Fruit fly (Drosophila melanogaster) whole organism: ENCODE measurements around the gene CG14644.

Source experiments
- CG8478 ChIP-seq: fragments of >200 bp; optimal IDR thresholded peaks from 2 replicates; lab custom pipeline; 2018; ENCODE audit warnings: inconsistent platforms
- Dll ChIP-seq: fragments of >200 bp; optimal IDR thresholded peaks from 2 replicates; lab custom pipeline; 2017
- EcR ChIP-seq, 2 experiments: fragments of >200 bp; optimal IDR thresholded peaks; 2 replicates each; lab custom pipeline; 2017; ENCODE audit warnings: missing biosample characterization in 2 of 2, missing genetic modification characterization in 2 of 2, missing genetic modification reagents in 2 of 2
- pan ChIP-seq: fragments of >200 bp; optimal IDR thresholded peaks from 2 replicates; lab custom pipeline; 2017
- psq ChIP-seq: fragments of >200 bp; optimal IDR thresholded peaks from 2 replicates; lab custom pipeline; 2017
- usp ChIP-seq: fragments of >200 bp; optimal IDR thresholded peaks from 2 replicates; lab custom pipeline; 2017; ENCODE audit warnings: missing biosample characterization, missing genetic modification characterization, mixed read lengths

CG14644 gene

DNA sequence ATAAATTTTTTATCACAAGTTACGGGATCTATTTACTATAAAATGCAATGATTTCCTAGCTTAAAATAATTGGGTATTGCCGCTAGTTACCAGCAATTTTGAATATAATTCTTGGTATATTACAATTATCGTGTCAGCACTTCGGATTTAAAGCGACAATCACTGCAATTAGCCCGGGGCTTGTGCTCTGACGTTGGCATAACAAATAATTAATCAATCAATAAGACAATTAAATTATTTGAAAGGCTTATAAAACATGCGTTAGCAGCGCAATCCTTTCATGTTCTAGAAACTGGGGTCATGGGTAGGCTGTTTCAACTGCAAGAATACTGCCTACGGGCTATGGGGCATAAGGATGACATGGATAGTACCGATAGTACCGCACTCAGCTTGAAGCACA is 3.8 kb upstream of the CG14644 start, which contains the start of gene Or82a:
Gene Or82a (plus strand): TSS at position 301 of the 400 bp plus-strand sequence.
- TF ChIP-seq pan: no peak
- TF ChIP-seq CG8478 (lab: Kevin White, UChicago): no peak
- no peak for TF ChIP-seq Dll
- no peak for TF ChIP-seq usp
- no peak for TF ChIP-seq EcR (GFP tag; optimal IDR thresholded peaks at IDR 0.05; lab: Kevin White, UChicago)
- no peak for TF ChIP-seq psq (lab: Kevin White, UChicago)

DNA sequence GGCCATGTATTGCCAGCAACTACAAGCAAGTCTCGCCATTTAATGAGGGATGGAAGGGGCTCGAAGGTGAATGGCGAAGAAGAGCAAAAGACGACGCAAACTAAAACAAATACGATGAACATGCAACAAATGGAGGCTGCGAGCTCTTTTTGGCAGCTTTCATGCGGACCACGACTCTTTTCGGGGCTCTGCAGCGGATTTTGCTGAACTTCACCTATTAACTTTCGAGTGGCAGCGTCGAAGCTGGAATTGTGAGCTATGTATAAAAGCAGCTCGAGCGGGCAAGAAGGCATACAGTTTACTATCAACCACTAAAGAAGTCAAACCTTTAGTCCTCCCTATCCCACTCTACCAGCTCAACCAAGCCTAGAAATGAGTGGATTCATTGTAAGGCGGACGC is 1.6 kb upstream of the CG14644 start, which contains the start of gene TwdlV:
Gene TwdlV (plus strand): TSS at position 301 of the 400 bp plus-strand sequence.
- no peak for TF ChIP-seq Dll
- TF ChIP-seq pan: no peak
- TF ChIP-seq psq (lab: Kevin White, UChicago): no peak
- no peak for TF ChIP-seq usp
- no peak for TF ChIP-seq EcR (GFP tag; optimal IDR thresholded peaks at IDR 0.05; lab: Kevin White, UChicago)
- no peak for TF ChIP-seq CG8478 (lab: Kevin White, UChicago)

DNA sequence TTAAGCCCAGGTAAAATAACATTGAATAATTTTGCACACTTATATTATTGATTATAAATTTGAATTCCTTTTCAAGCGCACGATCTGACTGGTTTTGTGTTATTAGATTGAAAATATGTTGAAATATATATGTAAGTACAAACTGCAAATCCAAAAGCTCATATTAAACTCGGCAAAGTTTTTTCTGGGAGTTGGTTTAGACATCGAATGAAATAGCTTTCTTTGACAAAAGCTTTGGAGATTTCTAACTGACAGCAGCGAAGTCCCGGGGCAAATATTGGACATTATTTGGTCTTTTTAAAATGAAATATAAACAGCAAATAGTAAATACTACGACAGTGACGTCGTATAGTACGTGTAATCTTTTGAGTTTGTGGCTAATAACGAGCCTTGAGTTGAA is 1.6 kb downstream of the CG14644 start, which contains the start of gene TwdlG:
Gene TwdlG (minus strand): TSS at position 101 of the 400 bp plus-strand sequence.
- no peak for TF ChIP-seq EcR (GFP tag; optimal IDR thresholded peaks at IDR 0.05; lab: Kevin White, UChicago)
- TF ChIP-seq usp: no peak
- no peak for TF ChIP-seq pan
- TF ChIP-seq psq (lab: Kevin White, UChicago): no peak
- TF ChIP-seq CG8478 (lab: Kevin White, UChicago): no peak
- TF ChIP-seq Dll: no peak

DNA sequence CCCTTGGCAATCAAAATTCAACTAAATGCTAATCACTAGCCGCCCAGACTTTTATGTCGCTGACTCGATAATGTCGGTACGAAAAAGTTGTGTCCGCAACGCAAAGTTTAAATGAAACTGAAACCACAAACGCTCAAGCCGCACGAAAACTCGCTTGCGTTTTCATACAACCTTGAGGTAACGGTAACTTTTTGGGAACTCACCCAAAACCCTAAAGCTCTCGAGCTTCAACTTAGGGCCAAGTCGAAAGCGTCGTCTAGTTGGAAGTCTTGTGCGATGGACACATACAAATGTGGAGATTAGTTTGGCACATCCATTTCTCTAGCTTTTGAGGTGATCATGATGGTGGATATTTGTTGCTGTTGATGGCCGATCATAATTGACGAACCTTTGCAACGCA is 2.9 kb downstream of the CG14644 start:
- no peak for TF ChIP-seq psq (lab: Kevin White, UChicago)
- TF ChIP-seq Dll: no peak
- no peak for TF ChIP-seq CG8478 (lab: Kevin White, UChicago)
- no peak for TF ChIP-seq pan
- no peak for TF ChIP-seq usp
- TF ChIP-seq EcR (GFP tag; optimal IDR thresholded peaks at IDR 0.05; lab: Kevin White, UChicago): no peak

dm6 chr3R:4246578-4247070 is 6.2 kb downstream of the CG14644 start, which contains the start of gene TwdlF:
TSS of gene TwdlF (plus strand) at chr3R:4247020.
- TF ChIP-seq EcR (GFP tag; optimal IDR thresholded peaks at IDR 0.05; lab: Kevin White, UChicago) (no peak), usp (no peak), psq (lab: Kevin White, UChicago) (no peak)

- TF ChIP-seq Dll: no peak
- no peak for TF ChIP-seq psq (lab: Kevin White, UChicago)
- no peak for TF ChIP-seq pan
- TF ChIP-seq CG8478 (lab: Kevin White, UChicago): no peak
- TF ChIP-seq EcR (GFP tag; optimal IDR thresholded peaks at IDR 0.05; lab: Kevin White, UChicago): no peak
- TF ChIP-seq usp: no peak
Observed at dm6 chr3R:4243096-4243940, 9.5 kb downstream of the CG14644 start, which contains the start of gene CG34305. TSS of gene CG34305 (minus strand) at chr3R:4243146.

DNA sequence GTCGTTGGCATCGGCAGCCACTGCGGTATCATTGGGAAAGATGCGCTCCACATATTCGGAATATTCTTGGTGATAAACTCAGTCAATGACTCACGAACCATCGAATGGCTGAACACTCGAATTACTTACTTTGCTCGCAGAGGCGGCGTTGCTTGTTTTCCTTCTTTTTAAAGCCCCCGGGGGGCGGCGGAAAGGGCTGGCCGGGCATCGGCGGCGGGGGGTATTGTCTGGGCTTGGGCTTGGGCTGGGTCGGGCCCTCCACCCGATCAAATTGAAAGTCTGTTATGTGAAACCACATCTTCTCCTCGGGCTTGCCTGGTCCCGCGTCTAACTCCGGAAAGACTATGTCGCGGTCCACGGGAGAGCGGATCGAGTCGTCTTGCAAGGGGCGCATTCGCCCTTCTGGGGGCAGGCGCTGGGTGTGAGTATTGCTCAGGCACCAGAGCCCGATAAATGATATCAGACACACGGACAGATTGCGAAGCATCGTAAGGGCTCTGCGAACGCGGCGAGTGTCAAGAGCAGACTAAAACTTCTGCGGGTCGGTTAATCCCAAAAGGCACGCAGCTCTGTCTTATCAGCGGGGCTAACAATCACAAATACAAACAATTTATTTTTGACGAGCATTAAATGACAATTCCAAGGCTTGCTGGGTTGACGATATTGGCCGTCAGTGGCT is 10.5 kb downstream of the CG14644 start, which contains the start of gene CG14642:
Gene CG14642 (minus strand): TSS at position 509 of the 679 bp plus-strand sequence.
- TF ChIP-seq EcR (GFP tag; optimal IDR thresholded peaks at IDR 0.05; lab: Kevin White, UChicago) (no peak), usp (no peak), psq (lab: Kevin White, UChicago) (no peak), CG8478 (lab: Kevin White, UChicago) (no peak), Dll (no peak), pan (no peak)

- no peak for TF ChIP-seq psq (lab: Kevin White, UChicago)
- TF ChIP-seq CG8478 (lab: Kevin White, UChicago): no peak
- no peak for TF ChIP-seq pan
Observed at dm6 chr3R:4241776-4242175, 11.1 kb downstream of the CG14644 start.

DNA sequence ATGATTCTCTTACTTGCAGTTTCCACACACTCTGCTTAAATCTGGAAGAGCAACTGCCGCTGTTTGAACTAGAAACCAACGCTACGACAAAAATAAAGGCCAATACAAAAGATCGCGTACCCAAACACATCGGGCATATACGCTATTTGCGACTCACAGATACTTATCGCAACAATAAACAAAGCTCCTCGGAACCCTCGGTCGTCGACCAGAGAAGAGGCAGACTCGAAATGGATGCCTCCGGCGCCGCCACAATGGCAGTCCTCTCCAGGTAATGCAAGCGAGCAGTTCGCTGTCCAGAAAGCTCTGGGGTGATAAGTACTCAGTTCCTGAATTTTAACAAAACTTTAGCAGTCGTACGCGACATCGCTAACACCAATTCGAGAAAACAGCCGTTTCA is 16.3 kb downstream of the CG14644 start:
- TF ChIP-seq CG8478 (lab: Kevin White, UChicago): no peak
- TF ChIP-seq Dll: no peak
- TF ChIP-seq pan: no peak
- no peak for TF ChIP-seq EcR (GFP tag; optimal IDR thresholded peaks at IDR 0.05; lab: Kevin White, UChicago)
- no peak for TF ChIP-seq usp
- TF ChIP-seq psq (lab: Kevin White, UChicago): no peak

DNA sequence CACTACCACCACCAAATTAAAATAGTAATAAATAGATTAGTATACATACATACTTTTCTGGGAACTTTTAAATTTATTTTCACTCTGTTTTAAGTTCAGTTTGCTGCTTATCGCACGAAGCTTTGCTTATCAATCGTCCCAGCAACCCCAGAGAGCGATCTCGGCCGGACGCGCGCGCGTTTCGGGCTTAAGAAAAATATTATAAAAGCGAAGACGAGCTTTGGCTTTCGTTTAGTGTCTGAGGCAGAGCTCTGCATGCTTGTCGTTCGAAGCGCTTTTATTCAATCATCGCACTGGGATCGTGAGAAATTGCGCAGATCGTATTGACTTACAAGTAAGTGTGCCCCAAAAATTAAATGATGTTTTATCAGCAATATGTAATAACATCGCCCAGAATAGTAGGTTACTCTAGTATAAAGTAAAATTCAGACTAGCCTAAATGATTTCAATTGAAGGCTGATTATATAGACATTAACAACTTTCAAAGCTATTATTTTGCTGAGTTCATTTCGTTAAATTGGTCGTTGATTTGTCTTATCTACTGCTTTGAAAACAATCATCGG is 17.8 kb downstream of the CG14644 start, which contains the start of gene Gel:
Gene Gel (plus strand): TSS at position 227 of the 563 bp plus-strand sequence.
- no peak for TF ChIP-seq EcR (GFP tag; optimal IDR thresholded peaks at IDR 0.05; lab: Kevin White, UChicago)

- no peak for TF ChIP-seq pan
- no peak for TF ChIP-seq usp
- TF ChIP-seq CG8478 (lab: Kevin White, UChicago): no peak
- no peak for TF ChIP-seq Dll
- no peak for TF ChIP-seq EcR (GFP tag; optimal IDR thresholded peaks at IDR 0.05; lab: Kevin White, UChicago)
- no peak for TF ChIP-seq psq (lab: Kevin White, UChicago)
Observed at dm6 chr3R:4233018-4233385, 19.8 kb downstream of the CG14644 start, which contains the start of gene abs. TSS of gene abs (plus strand) at chr3R:4233047.
